Worm (Caenorhabditis elegans): ENCODE results near the gene ZK470.1.

ZK470.1 gene

DNA sequence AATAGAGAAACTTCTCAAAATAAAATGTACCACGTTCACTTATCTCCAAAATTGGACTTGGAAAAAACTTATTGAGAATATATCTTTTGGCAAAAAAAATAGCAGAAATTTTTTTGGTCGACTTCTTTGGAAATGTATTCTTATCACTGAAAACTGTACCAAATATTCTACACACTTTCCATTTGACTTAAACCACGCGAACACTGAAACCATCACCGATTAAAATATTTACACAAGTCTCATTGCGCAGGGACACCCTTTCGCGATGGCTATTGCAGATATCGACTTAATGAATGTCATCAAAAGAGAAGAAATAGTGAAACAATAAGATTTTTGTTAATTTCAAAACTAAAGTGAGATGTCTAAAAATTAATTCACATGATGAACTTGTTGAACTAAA, 45.0 kb downstream of the ZK470.1 start (continued):
- TF ChIP-seq nhr-42 (GFP tag; IDR thresholded peaks at IDR 0.05) (peak; percentile 93), lin-38 (GFP tag; IDR thresholded peaks at IDR 0.05) (no peak; the same call in 1 of the 2 replicates), dmd-6 (GFP tag; IDR thresholded peaks at IDR 0.05) (peak; percentile 70), mdt-29 (GFP tag; IDR thresholded peaks at IDR 0.05) (no peak), daf-12 (tag; optimal IDR thresholded peaks at IDR 0.05) (no peak), lin-1 (GFP tag; IDR thresholded peaks at IDR 0.05) (no peak), mdl-1 (tag; optimal IDR thresholded peaks at IDR 0.05) (peak in 1 of 2 experiments; percentile 29), attf-4 (tag; optimal IDR thresholded peaks at IDR 0.05) (no peak), daf-8 (GFP tag; IDR thresholded peaks at IDR 0.05) (no peak), F10B5.3 (tag; optimal IDR thresholded peaks at IDR 0.05) (no peak), spr-1 (tag; optimal IDR thresholded peaks at IDR 0.05) (no peak), pha-4 (GFP tag; IDR thresholded peaks at IDR 0.05) (peak; percentile 64; the same call in 1 of the 2 replicates), pha-4 (tag; optimal IDR thresholded peaks at IDR 0.05) (no peak), dve-1 (tag; optimal IDR thresholded peaks at IDR 0.05; ENCODE audit: insufficient read depth) (peak; percentile 85), nhr-10 (tag; optimal IDR thresholded peaks at IDR 0.05) (no peak), R02D3.7 (tag; optimal IDR thresholded peaks at IDR 0.05) (no peak), lin-13 (GFP tag; optimal IDR thresholded peaks at IDR 0.05) (no peak), zfp-2 (tag; optimal IDR thresholded peaks at IDR 0.05) (no peak), nhr-48 (tag; optimal IDR thresholded peaks at IDR 0.05) (no peak), fos-1 (tag; optimal IDR thresholded peaks at IDR 0.05) (peak; percentile 79), ZK337.2 (GFP tag; IDR thresholded peaks at IDR 0.05) (no peak), nhr-77 (tag; optimal IDR thresholded peaks at IDR 0.05) (peak; percentile 98), zip-2 (tag; optimal IDR thresholded peaks at IDR 0.05) (peak; percentile 29), ztf-11 (tag; optimal IDR thresholded peaks at IDR 0.05) (no peak), hlh-11 (tag; optimal IDR thresholded peaks at IDR 0.05) (no peak), T26A8.4 (GFP tag; IDR thresholded peaks at IDR 0.05) (peak; percentile 68), nhr-111 (GFP tag; optimal IDR thresholded peaks at IDR 0.05) (no peak), ceh-32 (tag; optimal IDR thresholded peaks at IDR 0.05; ENCODE audit: poor library complexity) (no peak), mxl-2 (GFP tag; conservative IDR thresholded peaks at IDR 0.05) (no peak), ces-1 (GFP tag; optimal IDR thresholded peaks at IDR 0.05) (no peak), zip-11 (GFP tag; IDR thresholded peaks at IDR 0.05) (no peak), set-16 (GFP tag; IDR thresholded peaks at IDR 0.05) (no peak), ceh-28 (tag; optimal IDR thresholded peaks at IDR 0.05) (no peak), spr-3 (GFP tag; optimal IDR thresholded peaks at IDR 0.05) (no peak), lim-7 (GFP tag; IDR thresholded peaks at IDR 0.05) (no peak), gei-8 (GFP tag; optimal IDR thresholded peaks at IDR 0.05) (no peak), rbr-2 (tag; optimal IDR thresholded peaks at IDR 0.05) (no peak), zag-1 (tag; optimal IDR thresholded peaks at IDR 0.05) (no peak), zfp-3 (GFP tag; conservative IDR thresholded peaks at IDR 0.05) (0 out of 2 replicates have a peak, but pooled peaks have one; percentile 22), unc-62 (GFP tag; optimal IDR thresholded peaks at IDR 0.05 in 1 of 2) (no peak), unc-62 (tag; optimal IDR thresholded peaks at IDR 0.05) (no peak), php-3 (GFP tag; IDR thresholded peaks at IDR 0.05) (peak; percentile 58; the same call in 1 of the 2 replicates), Y5F2A.4 (GFP tag; optimal IDR thresholded peaks at IDR 0.05) (no peak), ceh-62 (tag; optimal IDR thresholded peaks at IDR 0.05) (no peak), vab-7 (GFP tag; IDR thresholded peaks at IDR 0.05) (no peak; the same call in 1 of the 2 replicates), nhr-76 (tag; optimal IDR thresholded peaks at IDR 0.05) (no peak), fkh-10 (GFP tag; optimal IDR thresholded peaks at IDR 0.05) (no peak), lir-3 (tag; optimal IDR thresholded peaks at IDR 0.05) (no peak), lsy-2 (tag; optimal IDR thresholded peaks at IDR 0.05) (peak in 1 of 2 experiments; percentile 68), jun-1 (tag; optimal IDR thresholded peaks at IDR 0.05) (peak; percentile 54), madf-9 (GFP tag; conservative IDR thresholded peaks at IDR 0.05) (peak; percentile 50; the same call in 1 of the 2 replicates), aha-1 (tag) (peak; percentile 40), F37D6.2 (tag; optimal IDR thresholded peaks at IDR 0.05) (no peak)
